Worm (Caenorhabditis elegans): ENCODE measurements around the gene sru-2.

The sru-2 gene

DNA sequence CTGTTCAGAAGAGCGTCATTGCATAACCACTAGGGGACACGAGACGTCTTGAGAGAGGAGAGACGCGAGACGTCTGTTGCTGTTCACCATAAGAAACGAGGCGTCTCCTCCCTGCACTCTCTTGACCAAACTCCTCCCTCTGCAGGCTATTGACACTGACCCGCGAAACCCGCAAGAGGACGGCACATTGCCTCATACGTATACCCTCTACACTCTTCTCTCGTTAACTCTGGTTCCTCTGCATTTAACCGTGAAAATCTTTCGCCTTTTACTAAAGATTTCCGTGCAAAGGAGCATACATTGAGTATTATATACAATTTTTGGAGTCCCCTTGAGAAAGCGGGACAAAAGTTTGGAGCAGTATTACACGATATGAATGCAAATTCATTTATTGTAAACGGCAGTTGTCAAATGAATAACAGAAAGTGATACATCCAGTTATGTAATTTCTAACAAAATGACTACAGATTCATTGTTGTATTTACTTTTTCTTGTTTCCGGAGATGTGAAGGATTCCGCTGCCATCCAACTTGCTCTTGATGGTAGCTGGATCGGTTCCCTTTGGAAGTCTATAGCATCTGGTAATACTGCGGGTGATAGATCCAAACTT lies 41.5 kb upstream of the sru-2 start (continued):
- TF ChIP-seq madf-3 (GFP tag; IDR thresholded peaks at IDR 0.05) (0 out of 2 replicates have a peak, but pooled peaks have one; percentile 11), mel-28 (tag; optimal IDR thresholded peaks at IDR 0.05; ENCODE audit: borderline replicate concordance) (peak; percentile 78), die-1 (tag; optimal IDR thresholded peaks at IDR 0.05) (peak; percentile 73), lin-26 (GFP tag; IDR thresholded peaks at IDR 0.05) (peak; percentile 57; the same call in 1 of the 2 replicates), mcd-1 (GFP tag; IDR thresholded peaks at IDR 0.05) (peak; percentile 90), ceh-40 (GFP tag; IDR thresholded peaks at IDR 0.05) (0 out of 2 replicates have a peak, but pooled peaks have one; percentile 6)

DNA sequence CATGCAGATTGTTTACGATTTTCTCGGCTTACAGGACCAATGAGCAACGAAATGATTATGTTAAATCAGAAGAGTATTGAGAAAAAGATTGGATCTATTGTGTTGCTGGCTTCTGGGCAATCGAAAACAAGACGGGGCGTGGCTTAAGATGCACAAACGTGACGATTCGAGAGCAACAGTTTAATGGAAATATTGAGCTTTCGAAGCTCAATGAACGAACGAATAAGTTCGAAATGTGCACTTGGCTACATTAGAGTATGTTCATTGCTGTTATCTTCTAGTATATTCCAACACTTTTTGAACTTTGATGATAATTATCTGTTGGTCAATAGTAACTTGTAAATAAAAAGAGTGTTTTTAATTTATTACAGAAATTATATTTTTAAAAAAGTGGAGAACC lies 40.7 kb upstream of the sru-2 start, which contains the start of gene hsp-12.3:
Gene hsp-12.3 (minus strand): TSS at position 101 of the 400 bp plus-strand sequence.
- no peak for TF ChIP-seq F57A8.1 (GFP tag; optimal IDR thresholded peaks at IDR 0.05)
- TF ChIP-seq K12H6.12 (tag; optimal IDR thresholded peaks at IDR 0.05): no peak
- no peak for TF ChIP-seq snpc-1.1 (tag; optimal IDR thresholded peaks at IDR 0.05; ENCODE audit: insufficient read depth)
- no peak for TF ChIP-seq madf-3 (GFP tag; IDR thresholded peaks at IDR 0.05)
- TF ChIP-seq Y53F4B.3 (GFP tag; IDR thresholded peaks at IDR 0.05): no peak
- no peak for TF ChIP-seq cebp-1 (GFP tag; IDR thresholded peaks at IDR 0.05)
- no peak for TF ChIP-seq cebp-1 (tag; optimal IDR thresholded peaks at IDR 0.05)
- no peak for TF ChIP-seq tbp1 (GFP tag; optimal IDR thresholded peaks at IDR 0.05)
- no peak for TF ChIP-seq C06A6.2 (GFP tag; conservative IDR thresholded peaks at IDR 0.05)
- no peak for TF ChIP-seq nfya-2 (GFP tag; IDR thresholded peaks at IDR 0.05)
- TF ChIP-seq chd-7 (tag; optimal IDR thresholded peaks at IDR 0.05): no peak
- no peak for TF ChIP-seq D2030.7 (GFP tag; IDR thresholded peaks at IDR 0.05)
- no peak for TF ChIP-seq B0261.1 (tag; optimal IDR thresholded peaks at IDR 0.05)
- no peak for TF ChIP-seq lsl-1 (GFP tag; optimal IDR thresholded peaks at IDR 0.05)
- no peak for TF ChIP-seq lin-54 (GFP tag; optimal IDR thresholded peaks at IDR 0.05)
- TF ChIP-seq sptf-2 (GFP tag; optimal IDR thresholded peaks at IDR 0.05): no peak
- no peak for TF ChIP-seq T07F8.4 (tag; optimal IDR thresholded peaks at IDR 0.05)
- no peak for TF ChIP-seq B0035.1 (tag; optimal IDR thresholded peaks at IDR 0.05)
- no peak for TF ChIP-seq ceh-58 (GFP tag; IDR thresholded peaks at IDR 0.05)

- no peak for TF ChIP-seq somi-1 (GFP tag; optimal IDR thresholded peaks at IDR 0.05)
- TF ChIP-seq F23B12.7 (tag; optimal IDR thresholded peaks at IDR 0.05; ENCODE audit: insufficient read depth): no peak
- TF ChIP-seq K12H6.12 (tag; optimal IDR thresholded peaks at IDR 0.05): peak; percentile 2
- no peak for TF ChIP-seq sdz-38 (tag; optimal IDR thresholded peaks at IDR 0.05)
Observed at ce11 chrIV:9447209-9447608, 38.9 kb upstream of the sru-2 start, which contains the start of gene hsp-12.6. hsp-12.6 (minus strand) TSS chrIV:9447228.

DNA sequence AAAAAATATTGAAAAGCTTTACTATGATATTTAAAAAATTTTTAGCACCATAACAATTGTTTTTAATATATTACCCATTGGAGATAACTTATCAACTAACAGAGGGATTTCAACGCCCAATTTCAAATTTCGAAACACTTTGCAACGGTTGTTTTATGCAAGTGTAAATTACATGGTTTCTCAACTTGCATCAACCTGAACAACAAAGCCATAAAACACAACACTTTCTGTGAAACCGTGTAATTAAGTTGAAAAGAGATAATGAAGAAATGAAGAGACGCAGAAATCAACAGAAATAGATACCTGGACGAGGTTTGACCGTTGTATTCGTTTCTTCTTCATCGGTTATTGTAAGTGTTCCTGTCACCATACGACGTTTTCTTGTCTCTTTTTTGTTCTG lies 35.7 kb upstream of the sru-2 start, which contains the start of gene cpin-1:
Gene cpin-1 (plus strand): TSS at position 301 of the 400 bp plus-strand sequence.
- TF ChIP-seq ama-1 (optimal IDR thresholded peaks at IDR 0.05): no peak
- TF ChIP-seq ama-1 (GFP tag; optimal IDR thresholded peaks at IDR 0.05): no peak
- no peak for TF ChIP-seq sptf-2 (GFP tag; optimal IDR thresholded peaks at IDR 0.05)
- no peak for TF ChIP-seq nfya-2 (GFP tag; IDR thresholded peaks at IDR 0.05)
- no peak for TF ChIP-seq attf-3 (GFP tag; conservative IDR thresholded peaks at IDR 0.05)
- TF ChIP-seq dpl-1 (GFP tag; optimal IDR thresholded peaks at IDR 0.05): no peak
- no peak for TF ChIP-seq let-607 (tag; optimal IDR thresholded peaks at IDR 0.05)
- no peak for TF ChIP-seq zfh-2 (GFP tag; conservative IDR thresholded peaks at IDR 0.05)
- TF ChIP-seq C17E4.6 (GFP tag; IDR thresholded peaks at IDR 0.05): no peak
- TF ChIP-seq K12H6.12 (tag; optimal IDR thresholded peaks at IDR 0.05): no peak
- no peak for TF ChIP-seq nhr-90 (tag; optimal IDR thresholded peaks at IDR 0.05)
- TF ChIP-seq fkh-3 (tag; optimal IDR thresholded peaks at IDR 0.05): no peak
- TF ChIP-seq hmg-20 (GFP tag; IDR thresholded peaks at IDR 0.05): no peak
- TF ChIP-seq dpff-1 (tag; optimal IDR thresholded peaks at IDR 0.05): no peak
- TF ChIP-seq akir-1 (GFP tag; optimal IDR thresholded peaks at IDR 0.05): no peak
- TF ChIP-seq ztf-22 (GFP tag; optimal IDR thresholded peaks at IDR 0.05): no peak
- TF ChIP-seq D2030.7 (GFP tag; IDR thresholded peaks at IDR 0.05): no peak
- TF ChIP-seq snpc-3.4 (tag; optimal IDR thresholded peaks at IDR 0.05): no peak
- TF ChIP-seq chd-7 (tag; optimal IDR thresholded peaks at IDR 0.05): no peak
- TF ChIP-seq F37B4.10 (GFP tag; IDR thresholded peaks at IDR 0.05): no peak
- no peak for TF ChIP-seq rec-8 (tag; optimal IDR thresholded peaks at IDR 0.05)

Data from whole organism, young adult.